Worm (Caenorhabditis elegans) whole organism, young adult: ENCODE measurements around the gene ZK816.3.

Experiments
- F57A8.1 ChIP-seq: fragments of 200-800 bp; sonication (Bioruptor generic); optimal IDR thresholded peaks from 2 replicates; lab custom pipeline; 2018; ENCODE audit warnings: mild to moderate bottlenecking, missing genetic modification characterization, moderate library complexity, missing compliant biosample characterization
- K11D2.4 ChIP-seq: fragments of 200-800 bp; sonication (Bioruptor generic); IDR thresholded peaks from 2 replicates; pipeline ENCODE4 v1.3.6; 2022; ENCODE audit warnings: missing genetic modification reagents, missing genetic modification characterization, missing compliant biosample characterization
- Y56A3A.18 ChIP-seq: fragments of 200-800 bp; sonication (Bioruptor generic); IDR thresholded peaks from 2 replicates; pipeline ENCODE4 v1.3.6; 2022; ENCODE audit warnings: missing genetic modification reagents, missing genetic modification characterization, missing compliant biosample characterization
- dpl-1 ChIP-seq: fragments of 150-350 bp; optimal IDR thresholded peaks from 2 replicates; lab custom pipeline; 2014; ENCODE audit warnings: missing biosample characterization, missing genetic modification reagents, missing genetic modification characterization
- ets-4 ChIP-seq: fragments of 200-800 bp; sonication (Bioruptor generic); optimal IDR thresholded peaks from 2 replicates; lab custom pipeline; 2018; ENCODE audit warnings: mild to moderate bottlenecking, missing genetic modification characterization, missing compliant biosample characterization
- madf-8 ChIP-seq: fragments of 200-800 bp; sonication (Bioruptor generic); conservative IDR thresholded peaks from 2 replicates; pipeline ENCODE4 v1.3.6; 2022; ENCODE audit warnings: missing genetic modification reagents, missing genetic modification characterization, missing compliant biosample characterization
- mel-28 ChIP-seq: sonication (generic microtip); optimal IDR thresholded peaks from 2 replicates; lab custom pipeline; 2016; ENCODE audit warnings: borderline replicate concordance, mild to moderate bottlenecking, missing genetic modification characterization, missing compliant biosample characterization
- snpc-1.3 ChIP-seq: sonication (generic microtip); optimal IDR thresholded peaks from 2 replicates; lab custom pipeline; 2017; ENCODE audit warnings: missing genetic modification characterization, mild to moderate bottlenecking, missing compliant biosample characterization, antibody characterized with exemption, moderate library complexity, missing genotype, missing genetic modification reagents; ENCODE audit not compliant: insufficient read depth
- unc-130 ChIP-seq: sonication (generic microtip); optimal IDR thresholded peaks from 2 replicates; lab custom pipeline; 2016; ENCODE audit warnings: missing genetic modification reagents, missing genetic modification characterization, missing compliant biosample characterization

DNA sequence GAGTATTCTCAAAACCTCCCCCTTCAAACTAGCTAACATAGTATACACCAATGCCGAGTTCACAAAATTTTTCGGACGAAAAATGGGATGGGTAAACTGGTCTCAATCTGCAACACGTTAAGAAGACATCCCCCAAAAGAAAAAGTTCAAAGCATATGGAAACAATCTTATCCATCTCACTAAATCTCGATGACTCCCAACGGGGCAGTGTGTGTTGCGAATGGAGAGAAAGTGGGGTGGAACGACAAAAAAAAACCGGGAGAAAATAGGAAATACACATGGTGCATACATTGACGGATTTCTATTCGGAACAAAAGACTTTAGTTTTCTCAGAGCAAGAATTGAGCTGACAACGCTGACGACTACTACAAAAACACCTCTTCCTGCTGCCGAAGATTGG lies 27.1 kb downstream of the ZK816.3 start:
- TF ChIP-seq mel-28 (tag; lab: Kevin White, UChicago) = no peak
- no peak for TF ChIP-seq dpl-1 (GFP tag; lab: Kevin White, UChicago)
- TF ChIP-seq Y56A3A.18 = no peak
- no peak for TF ChIP-seq K11D2.4 (GFP tag; lab: Robert Waterston, UW)
- TF ChIP-seq snpc-1.3 (tag; lab: Kevin White, UChicago) = no peak
- no peak for TF ChIP-seq unc-130 (GFP tag; lab: Kevin White, UChicago)
- no peak for TF ChIP-seq F57A8.1
- TF ChIP-seq madf-8 = no peak
- TF ChIP-seq ets-4 (GFP tag; lab: Kevin White, UChicago) = no peak
